Fruit fly (Drosophila melanogaster) Kc167 (cell line): ENCODE data around the gene eag.

Experiments used
- Myc ChIP-seq: fragments of >200 bp; optimal IDR thresholded peaks from 2 replicates; lab custom pipeline; 2017; ENCODE audit warnings: missing external identifiers
- h ChIP-seq: fragments of >200 bp; optimal IDR thresholded peaks from 3 replicates; lab custom pipeline; 2018; ENCODE audit warnings: missing external identifiers
- insv ChIP-seq: fragments of >200 bp; optimal IDR thresholded peaks from 3 replicates; lab custom pipeline; 2018; ENCODE audit warnings: missing external identifiers
- psq ChIP-seq: fragments of >200 bp; optimal IDR thresholded peaks from 2 replicates; lab custom pipeline; 2017; ENCODE audit warnings: missing external identifiers
- ttk ChIP-seq: sonication (Bioruptor generic); optimal IDR thresholded peaks from 2 replicates; lab custom pipeline; 2017; ENCODE audit warnings: missing external identifiers

dm6 chrX:14931296-14931695, 24.0 kb upstream of the eag start:
- TF ChIP-seq Myc (lab: Kevin White, UChicago) = no peak
- TF ChIP-seq h (lab: Kevin White, UChicago) = no peak
- TF ChIP-seq ttk (lab: Kevin White, UChicago) = no peak
- no peak for TF ChIP-seq insv (lab: Kevin White, UChicago)
- no peak for TF ChIP-seq psq (lab: Kevin White, UChicago)
